Worm (Caenorhabditis elegans): ENCODE measurements around the gene C08G5.7.

DNA sequence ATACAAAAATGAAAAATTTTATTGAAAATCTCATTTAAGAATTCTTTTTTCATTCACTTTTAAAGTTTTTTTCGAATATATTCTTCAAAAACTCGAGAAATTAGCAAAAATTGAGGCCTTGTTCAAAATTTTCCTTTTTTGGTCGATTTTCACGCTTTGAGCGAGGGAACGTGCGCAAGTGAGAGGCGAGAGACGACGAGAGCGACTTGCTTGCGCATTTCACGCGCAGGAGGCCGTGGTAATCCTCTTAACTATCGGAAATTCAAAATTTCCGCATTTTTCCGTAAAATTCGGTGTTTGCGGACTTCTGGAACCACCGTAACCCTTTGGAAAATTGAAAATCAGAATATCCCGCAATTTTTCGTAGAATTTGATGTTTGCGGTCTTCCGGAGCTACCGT lies 35.2 kb downstream of the C08G5.7 start:
- TF ChIP-seq nhr-237 (tag; optimal IDR thresholded peaks at IDR 0.05): no peak
- no peak for TF ChIP-seq aly-2 (tag; optimal IDR thresholded peaks at IDR 0.05)
- no peak for TF ChIP-seq nhr-77 (tag; optimal IDR thresholded peaks at IDR 0.05)
- no peak for TF ChIP-seq nhr-12 (tag; optimal IDR thresholded peaks at IDR 0.05)
- no peak for TF ChIP-seq nhr-85 (tag)
- TF ChIP-seq pag-3 (tag; optimal IDR thresholded peaks at IDR 0.05; ENCODE audit: borderline replicate concordance, insufficient read depth): no peak
- TF ChIP-seq ceh-82 (tag; optimal IDR thresholded peaks at IDR 0.05): no peak
- TF ChIP-seq zag-1 (tag; optimal IDR thresholded peaks at IDR 0.05): no peak
- TF ChIP-seq unc-130 (tag; optimal IDR thresholded peaks at IDR 0.05): no peak
- no peak for TF ChIP-seq ama-1 (optimal IDR thresholded peaks at IDR 0.05)
- no peak for TF ChIP-seq lin-15B (tag; optimal IDR thresholded peaks at IDR 0.05)
- no peak for TF ChIP-seq vab-15 (tag; optimal IDR thresholded peaks at IDR 0.05)
